Worm (Caenorhabditis elegans): ENCODE results near the gene K08D9.4.

Gene K08D9.4

ce11 chrV:3234887-3235286 lies 34.7 kb upstream of the K08D9.4 start, which contains the start of gene K08D9.6:
Gene K08D9.6, minus strand, starts transcription at chrV:3234987.
- no peak for TF ChIP-seq unc-98 (GFP tag; IDR thresholded peaks at IDR 0.05)
- TF ChIP-seq rnt-1 (tag; optimal IDR thresholded peaks at IDR 0.05): no peak
- no peak for TF ChIP-seq ceh-8 (GFP tag; optimal IDR thresholded peaks at IDR 0.05)

ce11 chrV:3230597-3230996 lies 30.4 kb upstream of the K08D9.4 start, which contains the start of gene K08D9.10:
Gene K08D9.10, plus strand, starts transcription at chrV:3230897.
- TF ChIP-seq xbp-1 (tag; optimal IDR thresholded peaks at IDR 0.05) (no peak), ceh-82 (tag; optimal IDR thresholded peaks at IDR 0.05) (no peak), Y116A8C.19 (tag; optimal IDR thresholded peaks at IDR 0.05; ENCODE audit: borderline replicate concordance) (no peak), tlp-1 (tag; optimal IDR thresholded peaks at IDR 0.05) (no peak), C16A3.4 (tag; optimal IDR thresholded peaks at IDR 0.05) (no peak), fkh-4 (tag; optimal IDR thresholded peaks at IDR 0.05; ENCODE audit: borderline replicate concordance) (no peak), snu-23 (GFP tag; optimal IDR thresholded peaks at IDR 0.05) (no peak)

- TF ChIP-seq lin-15B (tag; optimal IDR thresholded peaks at IDR 0.05): no peak
- no peak for TF ChIP-seq skn-1 (tag; optimal IDR thresholded peaks at IDR 0.05)
- no peak for TF ChIP-seq efl-1 (optimal IDR thresholded peaks at IDR 0.05)
- no peak for TF ChIP-seq efl-1 (GFP tag; optimal IDR thresholded peaks at IDR 0.05 in 1 of 2)
- no peak for TF ChIP-seq snpc-4 (tag; optimal IDR thresholded peaks at IDR 0.05)
- no peak for TF ChIP-seq lin-13 (GFP tag; optimal IDR thresholded peaks at IDR 0.05)
- no peak for TF ChIP-seq nhr-237 (tag; optimal IDR thresholded peaks at IDR 0.05)
- no peak for TF ChIP-seq ceh-82 (tag; optimal IDR thresholded peaks at IDR 0.05)
- TF ChIP-seq sptf-1 (tag; optimal IDR thresholded peaks at IDR 0.05): no peak
- no peak for TF ChIP-seq ceh-90 (tag; optimal IDR thresholded peaks at IDR 0.05)
Measured at ce11 chrV:3230150-3230549, 29.9 kb upstream of the K08D9.4 start.

- TF ChIP-seq nhr-237 (tag; optimal IDR thresholded peaks at IDR 0.05) (no peak), vab-15 (tag; optimal IDR thresholded peaks at IDR 0.05) (no peak), lin-14 (GFP tag; optimal IDR thresholded peaks at IDR 0.05) (no peak), ztf-11 (tag; optimal IDR thresholded peaks at IDR 0.05) (no peak), unc-130 (tag; optimal IDR thresholded peaks at IDR 0.05) (no peak), nhr-28 (tag; optimal IDR thresholded peaks at IDR 0.05) (no peak), hlh-17 (GFP tag; optimal IDR thresholded peaks at IDR 0.05; ENCODE audit: borderline replicate concordance) (no peak), mef-2 (tag; optimal IDR thresholded peaks at IDR 0.05) (no peak)
Measured at ce11 chrV:3227373-3227772, 27.1 kb upstream of the K08D9.4 start, which contains the start of gene K08D9.2. Gene K08D9.2, plus strand, starts transcription at chrV:3227673.

- no peak for TF ChIP-seq efl-1 (optimal IDR thresholded peaks at IDR 0.05)
- TF ChIP-seq efl-1 (GFP tag; optimal IDR thresholded peaks at IDR 0.05 in 1 of 2): peak in 1 of 2 experiments; percentile 71
- TF ChIP-seq lin-15B (tag; optimal IDR thresholded peaks at IDR 0.05): no peak
Measured at ce11 chrV:3218604-3219003, 18.4 kb upstream of the K08D9.4 start.

- TF ChIP-seq hlh-17 (GFP tag; optimal IDR thresholded peaks at IDR 0.05; ENCODE audit: borderline replicate concordance) (no peak), efl-1 (optimal IDR thresholded peaks at IDR 0.05) (no peak), efl-1 (GFP tag; optimal IDR thresholded peaks at IDR 0.05 in 1 of 2) (peak in 1 of 2 experiments; percentile 9)
Measured at ce11 chrV:3210147-3210546, 9.9 kb upstream of the K08D9.4 start, which contains the start of gene apx-1. Gene apx-1, plus strand, starts transcription at chrV:3210196.

- TF ChIP-seq efl-1 (optimal IDR thresholded peaks at IDR 0.05) (no peak), efl-1 (GFP tag; optimal IDR thresholded peaks at IDR 0.05 in 1 of 2) (peak in 1 of 2 experiments; percentile 71), lin-35 (GFP tag; optimal IDR thresholded peaks at IDR 0.05) (no peak)
Measured at ce11 chrV:3208940-3209339, 8.7 kb upstream of the K08D9.4 start.

ce11 chrV:3204433-3204832 lies 4.2 kb upstream of the K08D9.4 start:
- TF ChIP-seq nhr-84 (tag; optimal IDR thresholded peaks at IDR 0.05): no peak
- TF ChIP-seq elt-3 (tag; optimal IDR thresholded peaks at IDR 0.05): no peak
- TF ChIP-seq mdl-1 (tag; optimal IDR thresholded peaks at IDR 0.05): no peak
- no peak for TF ChIP-seq C16A3.4 (tag; optimal IDR thresholded peaks at IDR 0.05)
- no peak for TF ChIP-seq lin-13 (GFP tag; optimal IDR thresholded peaks at IDR 0.05)
- no peak for TF ChIP-seq fkh-8 (tag; optimal IDR thresholded peaks at IDR 0.05)
- no peak for TF ChIP-seq nhr-47 (tag; optimal IDR thresholded peaks at IDR 0.05)
- no peak for TF ChIP-seq ama-1 (optimal IDR thresholded peaks at IDR 0.05)
- TF ChIP-seq lin-39 (tag; optimal IDR thresholded peaks at IDR 0.05): no peak
- no peak for TF ChIP-seq lin-15B (tag; optimal IDR thresholded peaks at IDR 0.05)
- TF ChIP-seq sup-37 (GFP tag; optimal IDR thresholded peaks at IDR 0.05): no peak
- no peak for TF ChIP-seq pqm-1 (tag; optimal IDR thresholded peaks at IDR 0.05)
- no peak for TF ChIP-seq jun-1 (tag; optimal IDR thresholded peaks at IDR 0.05)
- no peak for TF ChIP-seq ceh-63 (GFP tag; optimal IDR thresholded peaks at IDR 0.05)
- TF ChIP-seq skn-1 (tag; optimal IDR thresholded peaks at IDR 0.05): no peak
- no peak for TF ChIP-seq ceh-88 (GFP tag; IDR thresholded peaks at IDR 0.05)

All from whole organism, L1 larva.